Fruit fly (Drosophila melanogaster) whole organism, embryonic: ENCODE data around the gene Mettl2.

ENCODE experiments used
- Abd-B ChIP-seq: fragments of 200-800 bp; sonication (Bioruptor generic); optimal IDR thresholded peaks from 2 replicates; lab custom pipeline; 2018; ENCODE audit warnings: missing biosample characterization, mild to moderate bottlenecking, missing genetic modification characterization, moderate library complexity
- BEAF-32 ChIP-seq: fragments of 200-800 bp; sonication (Bioruptor generic); optimal IDR thresholded peaks from 3 replicates; lab custom pipeline; 2017; ENCODE audit warnings: missing biosample characterization, missing genetic modification characterization, mild to moderate bottlenecking, moderate library complexity, missing genetic modification reagents
- Bgb ChIP-seq: fragments of 200-800 bp; sonication (Bioruptor generic); IDR thresholded peaks from 2 replicates; pipeline ENCODE4 v1.3.6; 2022; ENCODE audit warnings: missing biosample characterization, missing genetic modification characterization; ENCODE audit not compliant: partially characterized antibody
- CG10267 ChIP-seq: fragments of 200-800 bp; sonication (Bioruptor generic); optimal IDR thresholded peaks from 2 replicates; lab custom pipeline; 2018; ENCODE audit warnings: missing biosample characterization, mild to moderate bottlenecking, missing genetic modification characterization, moderate library complexity
- CG10979 ChIP-seq: fragments of 200-800 bp; sonication (Bioruptor generic); optimal IDR thresholded peaks from 2 replicates; lab custom pipeline; 2018; ENCODE audit warnings: missing biosample characterization, mild to moderate bottlenecking, missing genetic modification characterization, moderate library complexity
- CG12104 ChIP-seq: fragments of 200-800 bp; sonication (Bioruptor generic); optimal IDR thresholded peaks from 3 replicates; lab custom pipeline; 2016; ENCODE audit warnings: missing biosample characterization, missing genetic modification characterization
- CG12659 ChIP-seq: fragments of 200-800 bp; sonication (Bioruptor generic); optimal IDR thresholded peaks from 3 replicates; lab custom pipeline; 2017; ENCODE audit warnings: mild to moderate bottlenecking, missing biosample characterization, missing genetic modification reagents, missing genetic modification characterization
- CG13287 ChIP-seq: fragments of 200-800 bp; sonication (Bioruptor generic); IDR thresholded peaks from 2 replicates; pipeline ENCODE4 v1.3.6; 2022; ENCODE audit warnings: missing biosample characterization, missing genetic modification characterization; ENCODE audit not compliant: partially characterized antibody
- CG14710 ChIP-seq: fragments of 200-800 bp; sonication (Bioruptor generic); optimal IDR thresholded peaks from 3 replicates; lab custom pipeline; 2019; ENCODE audit warnings: missing biosample characterization, mild to moderate bottlenecking, missing genetic modification characterization, moderate library complexity
- CG17186 ChIP-seq: fragments of 200-800 bp; sonication (Bioruptor generic); optimal IDR thresholded peaks from 3 replicates; lab custom pipeline; 2017; ENCODE audit warnings: missing biosample characterization, missing genetic modification reagents, missing genetic modification characterization
- CG17912 ChIP-seq: fragments of 200-800 bp; sonication (Bioruptor generic); optimal IDR thresholded peaks from 2 replicates; lab custom pipeline; 2018; ENCODE audit warnings: missing biosample characterization, mild to moderate bottlenecking, missing genetic modification characterization
- CG34224 ChIP-seq: fragments of 200-800 bp; sonication (Bioruptor generic); IDR thresholded peaks from 3 replicates; pipeline ENCODE4 v1.3.6; 2022; ENCODE audit warnings: missing biosample characterization, missing genetic modification characterization; ENCODE audit not compliant: partially characterized antibody
- CG3847 ChIP-seq: fragments of 200-800 bp; sonication (Bioruptor generic); IDR thresholded peaks from 2 replicates; pipeline ENCODE4 v1.3.6; 2022; ENCODE audit warnings: missing biosample characterization, missing genetic modification characterization
- CG6254 ChIP-seq: fragments of 200-800 bp; sonication (Bioruptor generic); optimal IDR thresholded peaks from 3 replicates; lab custom pipeline; 2017; ENCODE audit warnings: mild to moderate bottlenecking, missing biosample characterization, missing genetic modification reagents, missing genetic modification characterization
- CG6791 ChIP-seq: fragments of 200-800 bp; sonication (Bioruptor generic); IDR thresholded peaks from 3 replicates; pipeline ENCODE4 v1.3.6; 2022; ENCODE audit warnings: missing biosample characterization, missing genetic modification characterization; ENCODE audit not compliant: partially characterized antibody
- CG8924 ChIP-seq: fragments of 200-800 bp; optimal IDR thresholded peaks from 3 replicates; lab custom pipeline; 2019; ENCODE audit warnings: missing biosample characterization, mild to moderate bottlenecking, missing genetic modification characterization, moderate library complexity
- CG9437 ChIP-seq: fragments of 200-800 bp; sonication (Bioruptor generic); optimal IDR thresholded peaks from 2 replicates; lab custom pipeline; 2018; ENCODE audit warnings: missing biosample characterization, mild to moderate bottlenecking, missing genetic modification characterization
- Camta ChIP-seq: fragments of 200-800 bp; sonication (Bioruptor generic); optimal IDR thresholded peaks from 2 replicates; lab custom pipeline; 2016; ENCODE audit warnings: missing biosample characterization, missing genetic modification characterization
- Doc3 ChIP-seq: fragments of 200-800 bp; sonication (Bioruptor generic); IDR thresholded peaks from 3 replicates; pipeline ENCODE4 v1.3.6; 2022; ENCODE audit warnings: missing biosample characterization, missing genetic modification characterization; ENCODE audit not compliant: partially characterized antibody
- Ets97D ChIP-seq: fragments of 200-800 bp; sonication (Bioruptor generic); optimal IDR thresholded peaks from 3 replicates; lab custom pipeline; 2016; ENCODE audit warnings: missing biosample characterization, missing genetic modification characterization
- Fer1 ChIP-seq: fragments of 200-800 bp; sonication (Bioruptor generic); optimal IDR thresholded peaks from 2 replicates; lab custom pipeline; 2017; ENCODE audit warnings: missing biosample characterization, mild to moderate bottlenecking, missing genetic modification characterization
- HmgZ ChIP-seq: fragments of 200-800 bp; sonication (Bioruptor generic); optimal IDR thresholded peaks from 2 replicates; lab custom pipeline; 2018; ENCODE audit warnings: missing biosample characterization, mild to moderate bottlenecking, missing genetic modification characterization
- MBD-R2 ChIP-seq: fragments of 200-800 bp; sonication (Bioruptor generic); IDR thresholded peaks from 2 replicates; pipeline ENCODE4 v1.3.6; 2022; ENCODE audit warnings: missing biosample characterization, missing genetic modification characterization
- Max ChIP-seq: fragments of 200-800 bp; sonication (Bioruptor generic); optimal IDR thresholded peaks from 2 replicates; lab custom pipeline; 2016; ENCODE audit warnings: missing biosample characterization, mild to moderate bottlenecking, missing genetic modification characterization
- Med ChIP-seq: fragments of 200-800 bp; sonication (Bioruptor generic); peaks from one replicate; lab custom pipeline; 2016; ENCODE audit warnings: missing biosample characterization, missing genetic modification characterization, mild to moderate bottlenecking, inconsistent platforms, moderate library complexity
- Myb ChIP-seq: fragments of 200-800 bp; sonication (Bioruptor generic); optimal IDR thresholded peaks from 2 replicates; lab custom pipeline; 2016; ENCODE audit warnings: missing biosample characterization, missing genetic modification characterization
- Six4 ChIP-seq: fragments of 200-800 bp; sonication (Bioruptor generic); optimal IDR thresholded peaks from 2 replicates; lab custom pipeline; 2016; ENCODE audit warnings: missing biosample characterization, missing genetic modification characterization
- Sry-β ChIP-seq: fragments of 200-800 bp; sonication (Bioruptor generic); optimal IDR thresholded peaks from 2 replicates; lab custom pipeline; 2018; ENCODE audit warnings: missing biosample characterization, mild to moderate bottlenecking, missing genetic modification characterization, moderate library complexity
- Trl ChIP-seq, 3 experiments: fragments of >200 bp in 2 of 3; fragments of 200-800 bp in 1 of 3; sonication (Bioruptor generic) in 1 of 3; optimal IDR thresholded peaks; 2 replicates in 1 of 3; 3 replicates in 2 of 3; lab custom pipeline; 2016 to 2017; ENCODE audit warnings: missing biosample characterization in 1 of 3, missing genetic modification characterization in 1 of 3
- Xbp1 ChIP-seq: fragments of 200-800 bp; sonication (Bioruptor generic); optimal IDR thresholded peaks from 3 replicates; lab custom pipeline; 2016; ENCODE audit warnings: missing biosample characterization, mild to moderate bottlenecking, missing genetic modification characterization
- bab2 ChIP-seq: fragments of 200-800 bp; sonication (Bioruptor generic); optimal IDR thresholded peaks from 2 replicates; lab custom pipeline; 2016; ENCODE audit warnings: missing biosample characterization, missing genetic modification characterization
- cas ChIP-seq: fragments of 200-800 bp; sonication (Bioruptor generic); IDR thresholded peaks from 2 replicates; pipeline ENCODE4 v1.3.6; 2022; ENCODE audit warnings: missing biosample characterization, missing genetic modification characterization
- cg ChIP-seq: fragments of 200-800 bp; sonication (Bioruptor generic); optimal IDR thresholded peaks from 3 replicates; lab custom pipeline; 2019; ENCODE audit warnings: missing biosample characterization, mild to moderate bottlenecking, missing genetic modification characterization, moderate library complexity
- dysf ChIP-seq: fragments of 200-800 bp; sonication (Bioruptor generic); IDR thresholded peaks from 3 replicates; pipeline ENCODE4 v1.3.6; 2022; ENCODE audit warnings: missing biosample characterization, missing genetic modification characterization
- fd102C ChIP-seq: fragments of 200-800 bp; sonication (Bioruptor generic); optimal IDR thresholded peaks from 2 replicates; lab custom pipeline; 2018; ENCODE audit warnings: missing biosample characterization, mild to moderate bottlenecking, missing genetic modification characterization, moderate library complexity
- gfzf ChIP-seq: fragments of 200-800 bp; sonication (Bioruptor generic); optimal IDR thresholded peaks from 2 replicates; lab custom pipeline; 2016; ENCODE audit warnings: missing biosample characterization, mild to moderate bottlenecking, missing genetic modification characterization, moderate library complexity
- hkb ChIP-seq, 2 experiments: fragments of 200-800 bp in 1 of 2; fragments of >200 bp in 1 of 2; sonication (Bioruptor generic) in 1 of 2; IDR thresholded peaks in 1 of 2; optimal IDR thresholded peaks in 1 of 2; 2 replicates each; pipeline versions ENCODE4 v1.3.6 to Lab custom; 2017 to 2022; ENCODE audit warnings: missing biosample characterization in 1 of 2, missing genetic modification characterization in 1 of 2
- klu ChIP-seq: fragments of 200-800 bp; sonication (Bioruptor generic); IDR thresholded peaks from 2 replicates; pipeline ENCODE4 v1.3.6; 2022; ENCODE audit warnings: missing biosample characterization, missing genetic modification characterization
- knrl ChIP-seq: fragments of 200-800 bp; sonication (Bioruptor generic); IDR thresholded peaks from 3 replicates; pipeline ENCODE4 v1.3.6; 2022; ENCODE audit warnings: missing biosample characterization, missing genetic modification characterization; ENCODE audit not compliant: partially characterized antibody
- lbe ChIP-seq: fragments of 200-800 bp; sonication (Bioruptor generic); optimal IDR thresholded peaks from 2 replicates; lab custom pipeline; 2016; ENCODE audit warnings: missing biosample characterization, mild to moderate bottlenecking, missing genetic modification characterization
- lilli ChIP-seq: fragments of 200-800 bp; sonication (Bioruptor generic); optimal IDR thresholded peaks from 3 replicates; lab custom pipeline; 2016; ENCODE audit warnings: missing biosample characterization, missing genetic modification characterization
- nmo ChIP-seq: fragments of 200-800 bp; sonication (Bioruptor generic); optimal IDR thresholded peaks from 2 replicates; lab custom pipeline; 2018; ENCODE audit warnings: missing biosample characterization, mild to moderate bottlenecking, missing genetic modification characterization, moderate library complexity
- pros ChIP-seq: fragments of 200-800 bp; sonication (Bioruptor generic); optimal IDR thresholded peaks from 3 replicates; lab custom pipeline; 2019; ENCODE audit warnings: missing biosample characterization, mild to moderate bottlenecking, missing genetic modification characterization, moderate library complexity
- sens ChIP-seq: fragments of 200-800 bp; sonication (Bioruptor generic); peaks from one replicate; lab custom pipeline; 2016; ENCODE audit warnings: missing biosample characterization, missing genetic modification characterization
- shn ChIP-seq: fragments of 200-800 bp; sonication (Bioruptor generic); optimal IDR thresholded peaks from 3 replicates; lab custom pipeline; 2016; ENCODE audit warnings: missing biosample characterization, missing genetic modification characterization
- sna ChIP-seq: fragments of 200-800 bp; sonication (Bioruptor generic); IDR thresholded peaks from 2 replicates; pipeline ENCODE4 v1.3.6; 2022; ENCODE audit warnings: missing biosample characterization, missing genetic modification characterization; ENCODE audit not compliant: partially characterized antibody
- trem ChIP-seq: fragments of 200-800 bp; optimal IDR thresholded peaks from 3 replicates; lab custom pipeline; 2019; ENCODE audit warnings: missing biosample characterization, mild to moderate bottlenecking, missing genetic modification characterization, moderate library complexity
- unc-4 ChIP-seq: fragments of 200-800 bp; sonication (Bioruptor generic); IDR thresholded peaks from 2 replicates; pipeline ENCODE4 v1.3.6; 2022; ENCODE audit warnings: missing biosample characterization, missing genetic modification characterization; ENCODE audit not compliant: partially characterized antibody

The Mettl2 gene

DNA sequence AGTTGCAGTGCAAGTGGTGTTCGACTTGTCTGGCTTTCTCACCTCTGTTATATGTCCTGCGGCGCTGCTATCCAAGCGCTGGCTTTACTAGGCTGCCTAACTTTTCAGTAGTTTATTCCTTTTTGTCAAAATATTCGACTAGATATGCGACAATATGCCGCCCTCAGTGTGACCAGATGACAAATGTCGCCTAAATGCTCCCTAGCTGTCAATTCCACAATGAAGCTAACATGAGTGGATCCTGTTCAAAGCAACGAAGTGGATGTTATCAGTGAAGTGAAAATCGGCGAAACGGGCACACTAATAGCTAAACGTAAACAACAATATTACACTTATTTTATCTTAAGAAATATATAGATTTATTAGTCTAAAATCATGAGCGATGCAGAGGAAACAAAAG, 25.8 kb upstream of the Mettl2 start, which contains the start of the genes Srrm234 and CG7974 (continued):
- no peak for TF ChIP-seq Trl (optimal IDR thresholded peaks at IDR 0.05; lab: Kevin White, UChicago)
- no peak for TF ChIP-seq Trl (GFP tag; optimal IDR thresholded peaks at IDR 0.05; lab: Kevin White, UChicago)
- peak; percentile 69 for TF ChIP-seq CG13287
- TF ChIP-seq sna (GFP tag; lab: Robert Waterston, UW): peak; percentile 39; the same call in 1 of the 2 replicates
- TF ChIP-seq Fer1 (GFP tag; lab: Kevin White, UChicago): peak; percentile 12
- TF ChIP-seq CG14710: peak; percentile 49
- TF ChIP-seq lilli (GFP tag; lab: Kevin White, UChicago): no peak
- TF ChIP-seq CG12104 (GFP tag; lab: Kevin White, UChicago): no peak
- no peak for TF ChIP-seq bab2 (GFP tag; lab: Kevin White, UChicago)
- no peak for TF ChIP-seq Six4
- peak; percentile 7 for TF ChIP-seq Myb
- TF ChIP-seq Abd-B: no peak
- TF ChIP-seq MBD-R2 (GFP tag; lab: Robert Waterston, UW): peak; percentile 93
- peak; percentile 58 for TF ChIP-seq Ets97D (GFP tag; lab: Kevin White, UChicago)
- TF ChIP-seq sens (GFP tag; lab: Kevin White, UChicago): peak; percentile 54
- TF ChIP-seq unc-4 (GFP tag; lab: Robert Waterston, UW): 0 out of 2 replicates have a peak, but pooled peaks have one; percentile 19
- no peak for TF ChIP-seq CG6791 (GFP tag; lab: Robert Waterston, UW)
- TF ChIP-seq CG10267: peak; percentile 37
- no peak for TF ChIP-seq CG6254 (GFP tag; lab: Kevin White, UChicago)
- peak; percentile 36; the same call in 1 of the 3 replicates for TF ChIP-seq CG34224 (GFP tag; lab: Robert Waterston, UW)
- peak; percentile 83 for TF ChIP-seq CG9437
- peak; percentile 55 for TF ChIP-seq trem (tag; lab: Kevin White, UChicago)
- no peak for TF ChIP-seq shn (GFP tag; lab: Kevin White, UChicago)
- peak; percentile 2 for TF ChIP-seq CG17912 (GFP tag; lab: Kevin White, UChicago)
- TF ChIP-seq fd102C (GFP tag; lab: Kevin White, UChicago): no peak
- no peak for TF ChIP-seq klu (GFP tag; lab: Robert Waterston, UW)
- no peak for TF ChIP-seq pros
- TF ChIP-seq hkb (optimal IDR thresholded peaks at IDR 0.05; lab: Kevin White, UChicago): no peak
- TF ChIP-seq hkb (GFP tag; IDR thresholded peaks at IDR 0.05; lab: Robert Waterston, UW): 0 out of 2 replicates have a peak, but pooled peaks have one; percentile 25
- TF ChIP-seq cas (GFP tag; lab: Robert Waterston, UW): no peak
- TF ChIP-seq CG10979 (tag; lab: Kevin White, UChicago): peak; percentile 6
- no peak for TF ChIP-seq Xbp1
- no peak for TF ChIP-seq Camta
- TF ChIP-seq CG8924 (tag; lab: Kevin White, UChicago): peak; percentile 9
- no peak for TF ChIP-seq CG17186 (GFP tag; lab: Kevin White, UChicago)
- peak; percentile 50 for TF ChIP-seq Sry-β (GFP tag; lab: Kevin White, UChicago)
- no peak for TF ChIP-seq dysf (GFP tag; lab: Robert Waterston, UW)
- TF ChIP-seq Bgb: peak; percentile 38; the same call in 1 of the 2 replicates
- peak; percentile 78 for TF ChIP-seq Med (GFP tag; lab: Kevin White, UChicago)
- TF ChIP-seq CG12659 (GFP tag; lab: Kevin White, UChicago): peak; percentile 38
- peak; percentile 10 for TF ChIP-seq nmo (GFP tag; lab: Kevin White, UChicago)
- peak; percentile 20 for TF ChIP-seq HmgZ (tag; lab: Kevin White, UChicago)
- peak; percentile 31 for TF ChIP-seq lbe (GFP tag; lab: Kevin White, UChicago)
- TF ChIP-seq BEAF-32: peak; percentile 18
- TF ChIP-seq Max (GFP tag; lab: Kevin White, UChicago): peak; percentile 3
- 0 out of 2 replicates have a peak, but pooled peaks have one; percentile 22 for TF ChIP-seq CG3847 (GFP tag; lab: Robert Waterston, UW)
- TF ChIP-seq gfzf (GFP tag; lab: Kevin White, UChicago): peak; percentile 88
- no peak for TF ChIP-seq Doc3 (GFP tag; lab: Robert Waterston, UW)
- TF ChIP-seq cg (GFP tag; lab: Kevin White, UChicago): no peak
- 0 out of 3 replicates have a peak, but pooled peaks have one; percentile 11 for TF ChIP-seq knrl (GFP tag; lab: Robert Waterston, UW)
